Worm (Caenorhabditis elegans) whole organism, L4 larva: ENCODE results near the gene cki-1.

ENCODE experiments used
- F26F4.8 ChIP-seq: fragments of 200-800 bp; sonication (Bioruptor generic); conservative IDR thresholded peaks from 2 replicates; pipeline ENCODE4 v1.3.6; 2022; ENCODE audit warnings: missing genetic modification characterization, missing compliant biosample characterization
- F37D6.2 ChIP-seq: sonication (generic microtip); optimal IDR thresholded peaks from 2 replicates; lab custom pipeline; 2016; ENCODE audit warnings: mild to moderate bottlenecking, missing genetic modification characterization, missing compliant biosample characterization
- F44E2.7 ChIP-seq: fragments of 200-800 bp; sonication (Bioruptor generic); IDR thresholded peaks from 2 replicates; pipeline ENCODE4 v2.1.2; 2022; ENCODE audit warnings: missing genetic modification characterization, missing compliant biosample characterization
- T20F7.1 ChIP-seq: fragments of 200-800 bp; sonication (Bioruptor generic); optimal IDR thresholded peaks from 2 replicates; lab custom pipeline; 2018; ENCODE audit warnings: mild to moderate bottlenecking, missing genetic modification characterization, missing compliant biosample characterization
- Y105C5A.15 ChIP-seq: fragments of 200-800 bp; sonication (Bioruptor generic); IDR thresholded peaks from 2 replicates; pipeline ENCODE4 v1.3.6; 2022; ENCODE audit warnings: missing genetic modification characterization, missing compliant biosample characterization
- aha-1 ChIP-seq: fragments of 150-350 bp; peaks from one replicate; lab custom pipeline; 2014; ENCODE audit warnings: missing biosample characterization, missing genetic modification characterization
- ama-1 ChIP-seq: fragments of 150-350 bp; optimal IDR thresholded peaks from 2 replicates; lab custom pipeline; 2014; ENCODE audit warnings: inconsistent platforms, mixed read lengths
- ceh-20 ChIP-seq: fragments of 200-800 bp; sonication (Bioruptor generic); IDR thresholded peaks from 2 replicates; pipeline ENCODE4 v1.3.6; 2022; ENCODE audit warnings: missing genetic modification reagents, missing genetic modification characterization, missing compliant biosample characterization
- ceh-28 ChIP-seq: fragments of 150-350 bp; optimal IDR thresholded peaks from 2 replicates; lab custom pipeline; 2014; ENCODE audit warnings: missing biosample characterization, missing genetic modification reagents, missing genetic modification characterization
- ceh-62 ChIP-seq: sonication (generic microtip); optimal IDR thresholded peaks from 2 replicates; lab custom pipeline; 2017; ENCODE audit warnings: missing biosample characterization, missing genetic modification characterization
- ceh-82 ChIP-seq: sonication (generic microtip); optimal IDR thresholded peaks from 2 replicates; lab custom pipeline; 2017; ENCODE audit warnings: missing biosample characterization, missing genetic modification characterization
- ces-1 ChIP-seq: fragments of 150-350 bp; sonication (generic microtip); optimal IDR thresholded peaks from 4 replicates; lab custom pipeline; 2014; ENCODE audit warnings: missing biosample characterization, missing genetic modification reagents, missing genetic modification characterization
- cey-2 ChIP-seq: sonication (generic microtip); optimal IDR thresholded peaks from 3 replicates; lab custom pipeline; 2017; ENCODE audit warnings: missing genetic modification characterization, mild to moderate bottlenecking, missing compliant biosample characterization, antibody characterized with exemption, borderline replicate concordance; ENCODE audit not compliant: insufficient read depth
- ctbp-1 ChIP-seq: fragments of 200-800 bp; sonication (Bioruptor generic); IDR thresholded peaks from 2 replicates; pipeline ENCODE4 v1.3.6; 2022; ENCODE audit warnings: missing genetic modification reagents, missing genetic modification characterization, missing compliant biosample characterization
- daf-19 ChIP-seq: fragments of 200-800 bp; sonication (Bioruptor generic); conservative IDR thresholded peaks from 2 replicates; pipeline ENCODE4 v1.3.6; 2022; ENCODE audit warnings: missing genetic modification characterization, missing compliant biosample characterization
- daf-8 ChIP-seq: fragments of 200-800 bp; sonication (Bioruptor generic); IDR thresholded peaks from 2 replicates; pipeline ENCODE4 v1.3.6; 2022; ENCODE audit warnings: missing genetic modification characterization, missing compliant biosample characterization
- dmd-6 ChIP-seq: fragments of 200-800 bp; sonication (Bioruptor generic); IDR thresholded peaks from 2 replicates; pipeline ENCODE4 v1.3.6; 2022; ENCODE audit warnings: missing genetic modification reagents, missing genetic modification characterization, missing compliant biosample characterization
- dve-1 ChIP-seq: sonication (generic microtip); optimal IDR thresholded peaks from 2 replicates; lab custom pipeline; 2017; ENCODE audit warnings: antibody characterized with exemption, mild to moderate bottlenecking, missing genetic modification characterization, missing compliant biosample characterization; ENCODE audit not compliant: insufficient read depth
- egl-27 ChIP-seq: sonication (generic microtip); optimal IDR thresholded peaks from 3 replicates; lab custom pipeline; 2017; ENCODE audit warnings: missing biosample characterization, missing genetic modification reagents, missing genetic modification characterization
- egl-43 ChIP-seq: fragments of 200-800 bp; sonication (Bioruptor generic); IDR thresholded peaks from 2 replicates; pipeline ENCODE4 v1.3.6; 2022; ENCODE audit warnings: missing genetic modification reagents, missing genetic modification characterization, missing compliant biosample characterization
- gei-8 ChIP-seq: fragments of 200-800 bp; sonication (Bioruptor generic); optimal IDR thresholded peaks from 2 replicates; lab custom pipeline; 2018; ENCODE audit warnings: mild to moderate bottlenecking, missing genetic modification characterization, missing compliant biosample characterization
- hif-1 ChIP-seq, 2 experiments: sonication (generic microtip); optimal IDR thresholded peaks; 2 replicates each; lab custom pipeline; 2016 to 2017; ENCODE audit warnings: missing compliant biosample characterization in 2 of 2, missing genetic modification characterization in 2 of 2, missing genetic modification reagents in 2 of 2, missing genotype in 2 of 2, mild to moderate bottlenecking in 1 of 2
- hlh-11 ChIP-seq: fragments of 200-800 bp; sonication (Bioruptor generic); optimal IDR thresholded peaks from 2 replicates; lab custom pipeline; 2018; ENCODE audit warnings: mild to moderate bottlenecking, missing genetic modification characterization, missing compliant biosample characterization
- lin-15B ChIP-seq: fragments of 150-350 bp; sonication (generic microtip); optimal IDR thresholded peaks from 3 replicates; lab custom pipeline; 2014; ENCODE audit warnings: missing biosample characterization, missing genetic modification characterization
- lsy-2 ChIP-seq, 2 experiments: fragments of 150-350 bp in 1 of 2; sonication (generic microtip) in 1 of 2; optimal IDR thresholded peaks; 2 replicates each; lab custom pipeline; 2014 to 2017; ENCODE audit warnings: missing biosample characterization in 2 of 2, missing genetic modification characterization in 2 of 2
- mep-1 ChIP-seq: fragments of 150-350 bp; sonication (generic microtip); optimal IDR thresholded peaks from 3 replicates; lab custom pipeline; 2014; ENCODE audit warnings: missing biosample characterization, missing genetic modification characterization
- mxl-2 ChIP-seq: fragments of 200-800 bp; sonication (Bioruptor generic); conservative IDR thresholded peaks from 2 replicates; pipeline ENCODE4 v1.3.6; 2022; ENCODE audit warnings: missing genetic modification reagents, missing genetic modification characterization, missing compliant biosample characterization
- mxl-3 ChIP-seq: fragments of 200-800 bp; sonication (Bioruptor generic); optimal IDR thresholded peaks from 2 replicates; lab custom pipeline; 2018; ENCODE audit warnings: mild to moderate bottlenecking, missing genetic modification characterization, missing compliant biosample characterization
- nhr-10 ChIP-seq: fragments of 150-350 bp; optimal IDR thresholded peaks from 2 replicates; lab custom pipeline; 2014; ENCODE audit warnings: missing biosample characterization, missing genetic modification characterization
- nhr-102 ChIP-seq: sonication (generic microtip); optimal IDR thresholded peaks from 2 replicates; lab custom pipeline; 2016; ENCODE audit warnings: mild to moderate bottlenecking, missing genetic modification characterization, moderate library complexity, missing compliant biosample characterization
- nhr-111 ChIP-seq: fragments of 200-800 bp; sonication (Bioruptor generic); optimal IDR thresholded peaks from 2 replicates; lab custom pipeline; 2018; ENCODE audit warnings: mild to moderate bottlenecking, missing genetic modification characterization, missing compliant biosample characterization
- nhr-25 ChIP-seq: sonication (generic microtip); optimal IDR thresholded peaks from 2 replicates; lab custom pipeline; 2017; ENCODE audit warnings: missing genetic modification characterization, mild to moderate bottlenecking, missing compliant biosample characterization, antibody characterized with exemption, moderate library complexity, borderline replicate concordance; ENCODE audit not compliant: insufficient read depth
- nhr-77 ChIP-seq: fragments of 150-350 bp; optimal IDR thresholded peaks from 2 replicates; lab custom pipeline; 2014; ENCODE audit warnings: missing biosample characterization, missing genetic modification characterization
- pha-4 ChIP-seq, 2 experiments: fragments of 150-350 bp in 1 of 2; fragments of 200-800 bp in 1 of 2; sonication (Bioruptor generic) in 1 of 2; IDR thresholded peaks in 1 of 2; optimal IDR thresholded peaks in 1 of 2; 2 replicates each; pipeline versions ENCODE4 v1.3.6 to Lab custom; 2014 to 2022; ENCODE audit warnings: missing genetic modification characterization in 2 of 2, missing genetic modification reagents in 2 of 2, missing biosample characterization in 1 of 2, missing compliant biosample characterization in 1 of 2
- pqm-1 ChIP-seq: sonication (generic microtip); optimal IDR thresholded peaks from 2 replicates; lab custom pipeline; 2017; ENCODE audit warnings: missing biosample characterization, missing genetic modification characterization
- saeg-2 ChIP-seq: fragments of 200-800 bp; sonication (Bioruptor generic); IDR thresholded peaks from 2 replicates; pipeline ENCODE4 v1.3.6; 2022; ENCODE audit warnings: missing genetic modification reagents, missing genetic modification characterization, missing compliant biosample characterization
- sdz-12 ChIP-seq: fragments of 200-800 bp; sonication (Bioruptor generic); optimal IDR thresholded peaks from 2 replicates; lab custom pipeline; 2018; ENCODE audit warnings: mild to moderate bottlenecking, missing genetic modification characterization, missing compliant biosample characterization
- snpc-1.2 ChIP-seq: fragments of 200-800 bp; sonication (Bioruptor generic); IDR thresholded peaks from 2 replicates; pipeline ENCODE4 v1.3.6; 2022; ENCODE audit warnings: missing genetic modification reagents, missing genetic modification characterization, missing compliant biosample characterization
- snpc-4 ChIP-seq: fragments of 150-350 bp; optimal IDR thresholded peaks from 2 replicates; lab custom pipeline; 2014; ENCODE audit warnings: missing biosample characterization, missing genetic modification characterization
- spr-3 ChIP-seq: fragments of 200-800 bp; sonication (Bioruptor generic); optimal IDR thresholded peaks from 2 replicates; lab custom pipeline; 2018; ENCODE audit warnings: mild to moderate bottlenecking, missing genetic modification characterization, missing compliant biosample characterization
- vab-7 ChIP-seq: fragments of 200-800 bp; sonication (Bioruptor generic); IDR thresholded peaks from 2 replicates; pipeline ENCODE4 v1.3.6; 2022; ENCODE audit warnings: missing genetic modification reagents, missing genetic modification characterization, missing compliant biosample characterization
- zfp-3 ChIP-seq: fragments of 200-800 bp; sonication (Bioruptor generic); conservative IDR thresholded peaks from 2 replicates; pipeline ENCODE4 v1.3.6; 2022; ENCODE audit warnings: missing genetic modification reagents, missing genetic modification characterization, missing compliant biosample characterization
- zip-11 ChIP-seq: fragments of 200-800 bp; sonication (Bioruptor generic); IDR thresholded peaks from 2 replicates; pipeline ENCODE4 v1.3.6; 2022; ENCODE audit warnings: missing genetic modification characterization, missing compliant biosample characterization
- ztf-11 ChIP-seq: fragments of 150-350 bp; optimal IDR thresholded peaks from 2 replicates; lab custom pipeline; 2014; ENCODE audit warnings: missing biosample characterization, missing genetic modification characterization

The cki-1 gene

ce11 chrII:7857485-7858010 is 46.5 kb downstream of the cki-1 start, which contains the start of the genes cec-3 and T09A5.15 (continued):
- TF ChIP-seq egl-43 (GFP tag; lab: Robert Waterston, UW) (no peak), ces-1 (GFP tag; lab: Kevin White, UChicago) (no peak), lsy-2 (tag; optimal IDR thresholded peaks at IDR 0.05; lab: Kevin White, UChicago) (peak in 1 of 2 experiments; percentile 66), dve-1 (peak; percentile 28), hif-1 (tag; optimal IDR thresholded peaks at IDR 0.05; lab: Kevin White, UChicago) (peak in 1 of 2 experiments; percentile 66), nhr-77 (tag; lab: Kevin White, UChicago) (no peak)

DNA sequence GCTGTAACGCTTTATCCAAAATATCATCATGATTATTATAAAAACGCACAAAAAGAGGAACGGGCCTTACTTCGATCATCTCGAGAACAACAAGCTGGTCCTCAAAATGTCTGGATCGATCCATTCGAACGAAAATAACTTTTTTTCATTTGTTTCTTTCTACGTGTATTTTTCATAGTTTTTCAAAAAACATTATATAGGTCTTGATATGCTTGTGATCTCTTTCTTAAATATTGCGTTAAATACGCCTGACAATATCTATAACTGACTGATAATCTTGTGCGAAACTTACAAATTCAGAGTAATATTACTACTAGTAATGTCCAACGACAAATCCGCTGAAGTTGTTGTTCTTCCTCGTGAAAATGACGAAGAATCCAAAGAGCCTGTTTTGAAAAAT is 47.1 kb downstream of the cki-1 start, which contains the start of gene sds-22:
TSS of gene sds-22 (plus strand) at position 301 of the 400 bp plus-strand sequence.
- peak; percentile 13 for TF ChIP-seq aha-1 (tag; lab: Kevin White, UChicago)
- TF ChIP-seq ama-1 (lab: Kevin White, UChicago): no peak
- TF ChIP-seq, all 104 proteins: peak for 1

DNA sequence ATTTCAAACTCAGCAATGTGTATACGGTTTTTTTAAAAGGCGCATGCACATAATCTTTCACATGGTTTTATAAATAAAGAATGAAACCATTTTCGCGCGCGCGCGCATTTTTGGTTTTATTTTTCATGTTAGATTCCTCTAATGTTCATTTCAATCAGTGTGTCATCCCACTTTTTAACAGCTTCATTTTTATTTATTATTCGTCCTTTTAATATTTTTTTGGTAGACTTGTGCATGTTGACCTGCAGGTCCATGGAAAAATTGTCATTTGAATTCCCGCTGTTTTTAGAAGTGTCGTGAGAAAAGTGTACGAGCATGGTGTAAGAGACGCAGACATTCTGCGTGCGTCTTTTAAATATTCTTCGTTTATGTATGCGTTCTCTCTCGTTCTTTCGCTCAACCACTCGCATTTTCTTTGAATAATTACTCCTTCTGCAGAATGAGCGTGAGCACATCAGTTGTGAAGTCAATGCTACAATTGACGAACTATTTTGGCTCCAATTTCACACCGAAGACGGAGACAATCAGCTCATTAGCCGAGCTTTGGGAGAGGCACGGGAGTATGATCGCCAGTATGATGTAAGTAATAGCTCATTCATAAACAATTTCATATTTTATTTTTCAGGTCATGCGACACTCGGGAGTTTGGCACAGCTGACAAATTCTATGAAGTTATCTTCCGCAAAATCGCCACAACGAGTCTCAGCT is 49.3 kb downstream of the cki-1 start, which contains the start of gene lin-5:
TSS of gene lin-5 (plus strand) at position 354 of the 708 bp plus-strand sequence.
- TF ChIP-seq ama-1 (lab: Kevin White, UChicago) (no peak), Y105C5A.15 (GFP tag; lab: Robert Waterston, UW) (no peak), dmd-6 (no peak), ceh-62 (tag; lab: Kevin White, UChicago) (no peak), pha-4 (GFP tag; IDR thresholded peaks at IDR 0.05; lab: Robert Waterston, UW) (no peak), pha-4 (tag; optimal IDR thresholded peaks at IDR 0.05; lab: Kevin White, UChicago) (no peak), snpc-1.2 (no peak), spr-3 (GFP tag; lab: Kevin White, UChicago) (no peak), T20F7.1 (GFP tag; lab: Kevin White, UChicago) (peak; percentile 58), daf-19 (no peak), egl-43 (GFP tag; lab: Robert Waterston, UW) (no peak), mxl-2 (GFP tag; lab: Robert Waterston, UW) (no peak), nhr-25 (tag; lab: Kevin White, UChicago) (no peak), ceh-28 (no peak), zfp-3 (GFP tag; lab: Robert Waterston, UW) (no peak), cey-2 (tag; lab: Kevin White, UChicago) (no peak), mxl-3 (GFP tag; lab: Kevin White, UChicago) (peak; percentile 27), snpc-4 (tag; lab: Kevin White, UChicago) (no peak), F44E2.7 (GFP tag; lab: Robert Waterston, UW) (no peak), nhr-10 (tag; lab: Kevin White, UChicago) (no peak), F37D6.2 (tag; lab: Kevin White, UChicago) (peak; percentile 16), hlh-11 (tag; lab: Kevin White, UChicago) (no peak), zip-11 (no peak), gei-8 (GFP tag; lab: Kevin White, UChicago) (no peak), ceh-82 (tag; lab: Kevin White, UChicago) (no peak), F26F4.8 (no peak), daf-8 (GFP tag; lab: Robert Waterston, UW) (no peak), sdz-12 (GFP tag; lab: Kevin White, UChicago) (no peak), hif-1 (tag; optimal IDR thresholded peaks at IDR 0.05; lab: Kevin White, UChicago) (peak in 1 of 2 experiments; percentile 74), ceh-20 (GFP tag; lab: Robert Waterston, UW) (no peak), nhr-102 (no peak), mep-1 (tag; lab: Kevin White, UChicago) (peak; percentile 67), vab-7 (no peak), nhr-111 (GFP tag; lab: Kevin White, UChicago) (no peak), egl-27 (tag; lab: Kevin White, UChicago) (no peak), ztf-11 (no peak), lin-15B (tag; lab: Kevin White, UChicago) (no peak), nhr-77 (tag; lab: Kevin White, UChicago) (no peak), pqm-1 (tag; lab: Kevin White, UChicago) (no peak), saeg-2 (no peak), ctbp-1 (GFP tag; lab: Robert Waterston, UW) (no peak)
